Worm (Caenorhabditis elegans) whole organism, late embryonic: ENCODE results near the gene K05F1.1.
A peak's percentile ranks its signal among the peaks of the same experiment; 100 is the strongest.

Experiments
- C38D4.7 ChIP-seq: fragments of 200-800 bp; sonication (Bioruptor generic); optimal IDR thresholded peaks from 2 replicates; lab custom pipeline; 2018; ENCODE audit warnings: mild to moderate bottlenecking, missing genetic modification characterization, moderate library complexity, missing compliant biosample characterization
- F13H6.1 ChIP-seq: sonication (generic microtip); optimal IDR thresholded peaks from 2 replicates; lab custom pipeline; 2016; ENCODE audit warnings: missing genetic modification characterization, missing compliant biosample characterization
- K02D7.2 ChIP-seq: sonication (generic microtip); optimal IDR thresholded peaks from 2 replicates; lab custom pipeline; 2017; ENCODE audit warnings: mild to moderate bottlenecking, missing genetic modification characterization, missing compliant biosample characterization
- K09A11.1 ChIP-seq: sonication (generic microtip); optimal IDR thresholded peaks from 2 replicates; lab custom pipeline; 2017; ENCODE audit warnings: antibody characterized with exemption, mild to moderate bottlenecking, missing genetic modification characterization, missing compliant biosample characterization; ENCODE audit not compliant: insufficient read depth
- Y22D7AL.16 ChIP-seq: sonication (generic microtip); optimal IDR thresholded peaks from 2 replicates; lab custom pipeline; 2016; ENCODE audit warnings: missing genetic modification characterization, missing compliant biosample characterization
- ahr-1 ChIP-seq: sonication (generic microtip); optimal IDR thresholded peaks from 2 replicates; lab custom pipeline; 2016; ENCODE audit warnings: missing genetic modification characterization, missing compliant biosample characterization
- ama-1 ChIP-seq: fragments of 150-350 bp; optimal IDR thresholded peaks from 2 replicates; lab custom pipeline; 2014
- ceh-14 ChIP-seq: sonication (generic microtip); optimal IDR thresholded peaks from 2 replicates; lab custom pipeline; 2016; ENCODE audit warnings: missing genotype, missing genetic modification characterization, missing compliant biosample characterization
- ceh-18 ChIP-seq: sonication (generic microtip); optimal IDR thresholded peaks from 2 replicates; lab custom pipeline; 2016; ENCODE audit warnings: missing genetic modification characterization, missing compliant biosample characterization
- ceh-31 ChIP-seq: sonication (generic microtip); optimal IDR thresholded peaks from 2 replicates; lab custom pipeline; 2016; ENCODE audit warnings: missing genetic modification characterization, missing compliant biosample characterization
- ceh-34 ChIP-seq: sonication (generic microtip); optimal IDR thresholded peaks from 2 replicates; lab custom pipeline; 2016; ENCODE audit warnings: mild to moderate bottlenecking, missing genetic modification characterization, missing compliant biosample characterization
- ceh-45 ChIP-seq: fragments of 200-800 bp; sonication (Bioruptor generic); IDR thresholded peaks from 2 replicates; pipeline ENCODE4 v1.3.6; 2022; ENCODE audit warnings: missing genetic modification reagents, missing genetic modification characterization, missing compliant biosample characterization
- ceh-48 ChIP-seq: sonication (generic microtip); optimal IDR thresholded peaks from 2 replicates; lab custom pipeline; 2016; ENCODE audit warnings: missing genetic modification characterization, inconsistent platforms, missing compliant biosample characterization
- ceh-6 ChIP-seq: fragments of 200-800 bp; sonication (Bioruptor generic); optimal IDR thresholded peaks from 2 replicates; lab custom pipeline; 2018; ENCODE audit warnings: mild to moderate bottlenecking, missing genetic modification characterization, missing compliant biosample characterization
- ceh-9 ChIP-seq: sonication (generic microtip); optimal IDR thresholded peaks from 2 replicates; lab custom pipeline; 2016; ENCODE audit warnings: mild to moderate bottlenecking, missing genetic modification characterization, inconsistent platforms, missing compliant biosample characterization
- che-1 ChIP-seq: sonication (generic microtip); optimal IDR thresholded peaks from 2 replicates; lab custom pipeline; 2016; ENCODE audit warnings: mild to moderate bottlenecking, missing genetic modification characterization, missing compliant biosample characterization
- dmd-4 ChIP-seq: sonication (generic microtip); optimal IDR thresholded peaks from 2 replicates; lab custom pipeline; 2016; ENCODE audit warnings: borderline replicate concordance, missing genetic modification characterization, missing compliant biosample characterization
- dve-1 ChIP-seq: sonication (generic microtip); optimal IDR thresholded peaks from 2 replicates; lab custom pipeline; 2017; ENCODE audit warnings: antibody characterized with exemption, mild to moderate bottlenecking, missing genetic modification characterization, missing compliant biosample characterization
- elt-2 ChIP-seq: sonication (generic microtip); optimal IDR thresholded peaks from 2 replicates; lab custom pipeline; 2016; ENCODE audit warnings: missing genetic modification reagents, missing genetic modification characterization, missing compliant biosample characterization
- elt-4 ChIP-seq: sonication (generic microtip); optimal IDR thresholded peaks from 2 replicates; lab custom pipeline; 2016; ENCODE audit warnings: missing genetic modification characterization, missing compliant biosample characterization
- ets-4 ChIP-seq: sonication (generic microtip); optimal IDR thresholded peaks from 2 replicates; lab custom pipeline; 2016; ENCODE audit warnings: missing genetic modification characterization, missing compliant biosample characterization
- eyg-1 ChIP-seq: sonication (generic microtip); optimal IDR thresholded peaks from 2 replicates; lab custom pipeline; 2016; ENCODE audit warnings: missing genotype, missing genetic modification characterization, missing compliant biosample characterization
- fkh-10 ChIP-seq: fragments of 150-350 bp; optimal IDR thresholded peaks from 2 replicates; lab custom pipeline; 2014; ENCODE audit warnings: missing biosample characterization, missing genetic modification reagents, missing genetic modification characterization
- fkh-6 ChIP-seq: sonication (generic microtip); optimal IDR thresholded peaks from 2 replicates; lab custom pipeline; 2016; ENCODE audit warnings: missing genetic modification characterization, missing compliant biosample characterization
- gmeb-2 ChIP-seq: sonication (generic microtip); optimal IDR thresholded peaks from 2 replicates; lab custom pipeline; 2016; ENCODE audit warnings: missing genetic modification characterization, inconsistent platforms, missing compliant biosample characterization
- hlh-13 ChIP-seq: fragments of 200-800 bp; sonication (Bioruptor generic); optimal IDR thresholded peaks from 2 replicates; lab custom pipeline; 2018; ENCODE audit warnings: mild to moderate bottlenecking, missing genetic modification characterization, missing compliant biosample characterization
- hlh-15 ChIP-seq: sonication (generic microtip); optimal IDR thresholded peaks from 2 replicates; lab custom pipeline; 2016; ENCODE audit warnings: missing genetic modification characterization, missing compliant biosample characterization
- hlh-30 ChIP-seq: sonication (generic microtip); optimal IDR thresholded peaks from 2 replicates; lab custom pipeline; 2017; ENCODE audit warnings: antibody characterized with exemption, missing genetic modification characterization, missing compliant biosample characterization; ENCODE audit not compliant: insufficient read depth
- hlh-6 ChIP-seq: sonication (generic microtip); optimal IDR thresholded peaks from 2 replicates; lab custom pipeline; 2016; ENCODE audit warnings: missing genotype, missing genetic modification characterization, missing compliant biosample characterization
- hlh-8 ChIP-seq: sonication (generic microtip); optimal IDR thresholded peaks from 2 replicates; lab custom pipeline; 2016; ENCODE audit warnings: missing genotype, missing genetic modification characterization, missing compliant biosample characterization
- lim-6 ChIP-seq: sonication (generic microtip); optimal IDR thresholded peaks from 2 replicates; lab custom pipeline; 2016; ENCODE audit warnings: missing genetic modification characterization, missing compliant biosample characterization
- lin-11 ChIP-seq: fragments of 200-800 bp; sonication (Bioruptor generic); optimal IDR thresholded peaks from 2 replicates; lab custom pipeline; 2018; ENCODE audit warnings: mild to moderate bottlenecking, missing genetic modification characterization, missing compliant biosample characterization
- madf-2 ChIP-seq: sonication (generic microtip); optimal IDR thresholded peaks from 2 replicates; lab custom pipeline; 2017; ENCODE audit warnings: missing genetic modification characterization, missing compliant biosample characterization
- mec-3 ChIP-seq: sonication (generic microtip); optimal IDR thresholded peaks from 2 replicates; lab custom pipeline; 2016; ENCODE audit warnings: borderline replicate concordance, missing genetic modification characterization, missing compliant biosample characterization
- nfya-1 ChIP-seq: sonication (generic microtip); optimal IDR thresholded peaks from 2 replicates; lab custom pipeline; 2017; ENCODE audit warnings: missing genetic modification characterization, mild to moderate bottlenecking, missing compliant biosample characterization, antibody characterized with exemption, moderate library complexity
- nhr-11 ChIP-seq: fragments of 150-350 bp; optimal IDR thresholded peaks from 2 replicates; lab custom pipeline; 2014; ENCODE audit warnings: missing biosample characterization, missing genetic modification characterization
- npax-4 ChIP-seq: sonication (generic microtip); optimal IDR thresholded peaks from 2 replicates; lab custom pipeline; 2016; ENCODE audit warnings: missing genetic modification characterization, missing compliant biosample characterization
- odd-2 ChIP-seq: sonication (generic microtip); optimal IDR thresholded peaks from 2 replicates; lab custom pipeline; 2017; ENCODE audit warnings: antibody characterized with exemption, mild to moderate bottlenecking, missing genetic modification characterization, missing compliant biosample characterization
- pag-3 ChIP-seq: sonication (generic microtip); optimal IDR thresholded peaks from 2 replicates; lab custom pipeline; 2016; ENCODE audit warnings: missing compliant biosample characterization, missing genetic modification characterization, borderline replicate concordance
- pat-9 ChIP-seq: fragments of 200-800 bp; sonication (Bioruptor generic); optimal IDR thresholded peaks from 2 replicates; lab custom pipeline; 2018; ENCODE audit warnings: mild to moderate bottlenecking, missing genetic modification characterization, moderate library complexity, missing compliant biosample characterization
- pax-1 ChIP-seq: fragments of 150-350 bp; optimal IDR thresholded peaks from 2 replicates; lab custom pipeline; 2014; ENCODE audit warnings: missing biosample characterization, missing genetic modification characterization
- pha-2 ChIP-seq: sonication (generic microtip); optimal IDR thresholded peaks from 2 replicates; lab custom pipeline; 2017; ENCODE audit warnings: mild to moderate bottlenecking, missing genetic modification characterization, missing compliant biosample characterization
- pha-4 ChIP-seq: fragments of 150-350 bp; optimal IDR thresholded peaks from 2 replicates; lab custom pipeline; 2018; ENCODE audit warnings: missing biosample characterization, missing genetic modification reagents, missing genetic modification characterization
- pqm-1 ChIP-seq: sonication (generic microtip); optimal IDR thresholded peaks from 2 replicates; lab custom pipeline; 2016; ENCODE audit warnings: missing genetic modification characterization, missing compliant biosample characterization
- pros-1 ChIP-seq: fragments of 150-350 bp; optimal IDR thresholded peaks from 2 replicates; lab custom pipeline; 2014; ENCODE audit warnings: missing biosample characterization, missing genetic modification reagents, missing genetic modification characterization
- ref-2 ChIP-seq: sonication (generic microtip); optimal IDR thresholded peaks from 2 replicates; lab custom pipeline; 2016; ENCODE audit warnings: missing genetic modification characterization, missing compliant biosample characterization
- sdc-2 ChIP-seq: sonication (generic microtip); optimal IDR thresholded peaks from 2 replicates; lab custom pipeline; 2016; ENCODE audit warnings: missing genotype, missing genetic modification characterization, missing compliant biosample characterization
- sox-4 ChIP-seq: sonication (generic microtip); optimal IDR thresholded peaks from 2 replicates; lab custom pipeline; 2017; ENCODE audit warnings: mild to moderate bottlenecking, missing genetic modification characterization, inconsistent platforms, missing compliant biosample characterization
- tbx-2 ChIP-seq: sonication (generic microtip); optimal IDR thresholded peaks from 2 replicates; lab custom pipeline; 2016; ENCODE audit warnings: missing genetic modification characterization, missing compliant biosample characterization
- ttx-3 ChIP-seq: sonication (generic microtip); optimal IDR thresholded peaks from 2 replicates; lab custom pipeline; 2016; ENCODE audit warnings: missing genetic modification reagents, missing genetic modification characterization, missing compliant biosample characterization
- unc-86 ChIP-seq: sonication (generic microtip); optimal IDR thresholded peaks from 2 replicates; lab custom pipeline; 2016; ENCODE audit warnings: missing genetic modification characterization, missing compliant biosample characterization
- zip-5 ChIP-seq: sonication (generic microtip); optimal IDR thresholded peaks from 2 replicates; lab custom pipeline; 2016; ENCODE audit warnings: missing genetic modification characterization, missing compliant biosample characterization
- ztf-16 ChIP-seq: sonication (generic microtip); optimal IDR thresholded peaks from 2 replicates; lab custom pipeline; 2017; ENCODE audit warnings: missing genetic modification characterization, missing compliant biosample characterization

The K05F1.1 gene

DNA sequence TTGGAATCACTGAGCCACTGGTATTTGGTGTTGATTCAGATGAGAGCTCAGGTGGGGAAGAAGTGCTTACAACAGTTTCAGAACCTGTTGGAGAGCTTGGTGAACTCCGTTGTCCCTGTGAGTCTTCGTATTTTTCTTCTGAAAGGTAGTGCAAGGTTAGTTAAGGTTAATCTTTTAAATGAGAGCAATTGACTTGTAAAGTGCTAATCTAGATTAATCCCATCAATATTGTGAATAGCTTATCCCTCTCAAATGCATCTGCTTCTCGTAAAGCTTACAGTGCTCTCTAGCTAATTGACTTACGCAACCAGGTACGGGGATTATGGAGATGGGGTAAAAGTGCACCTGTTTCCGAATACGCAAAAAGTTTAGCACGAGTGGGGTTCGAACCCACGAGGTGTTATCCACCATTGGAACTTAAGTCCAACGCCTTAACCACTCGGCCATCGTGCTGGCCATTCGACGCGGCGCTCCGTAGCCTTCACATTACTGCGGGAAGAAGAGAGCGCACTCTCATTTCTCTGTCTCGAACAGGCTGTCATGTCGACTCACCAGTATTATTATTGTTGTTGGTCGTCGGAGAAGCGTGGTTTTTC, 28.5 kb upstream of the K05F1.1 start:
- TF ChIP-seq ref-2 (tag; lab: Kevin White, UChicago) (peak; percentile 59), fkh-10 (GFP tag; lab: Kevin White, UChicago) (no peak), pros-1 (tag; lab: Kevin White, UChicago) (no peak), sdc-2 (tag; lab: Kevin White, UChicago) (peak; percentile 48), ceh-34 (tag; lab: Kevin White, UChicago) (peak; percentile 31), nhr-11 (tag; lab: Kevin White, UChicago) (no peak), che-1 (tag; lab: Kevin White, UChicago) (peak; percentile 70), ceh-31 (tag; lab: Kevin White, UChicago) (peak; percentile 52), ceh-18 (tag; lab: Kevin White, UChicago) (peak; percentile 37), pha-4 (no peak), fkh-6 (peak; percentile 59), K09A11.1 (tag; lab: Kevin White, UChicago) (no peak), ttx-3 (tag; lab: Kevin White, UChicago) (peak; percentile 36), pat-9 (tag; lab: Kevin White, UChicago) (peak; percentile 53), unc-86 (tag; lab: Kevin White, UChicago) (no peak), dmd-4 (tag; lab: Kevin White, UChicago) (no peak), ceh-14 (tag; lab: Kevin White, UChicago) (peak; percentile 26), sox-4 (tag; lab: Kevin White, UChicago) (peak; percentile 56), K02D7.2 (no peak), C38D4.7 (GFP tag; lab: Kevin White, UChicago) (peak; percentile 60), hlh-30 (peak; percentile 39), odd-2 (no peak), ama-1 (no peak), pha-2 (tag; lab: Kevin White, UChicago) (no peak), Y22D7AL.16 (tag; lab: Kevin White, UChicago) (peak; percentile 18), ceh-45 (GFP tag; lab: Robert Waterston, UW) (0 out of 2 replicates have a peak, but pooled peaks have one; percentile 20), pax-1 (no peak), elt-2 (tag; lab: Kevin White, UChicago) (peak; percentile 87), pqm-1 (peak; percentile 9), lin-11 (tag; lab: Kevin White, UChicago) (peak; percentile 12), eyg-1 (peak; percentile 43), hlh-6 (tag; lab: Kevin White, UChicago) (peak; percentile 48), ets-4 (tag; lab: Kevin White, UChicago) (no peak), pag-3 (tag; lab: Kevin White, UChicago) (no peak), ceh-48 (tag; lab: Kevin White, UChicago) (peak; percentile 33), npax-4 (tag; lab: Kevin White, UChicago) (no peak), tbx-2 (tag; lab: Kevin White, UChicago) (peak; percentile 48), zip-5 (tag; lab: Kevin White, UChicago) (peak; percentile 30), elt-4 (tag; lab: Kevin White, UChicago) (no peak), hlh-15 (tag; lab: Kevin White, UChicago) (no peak), hlh-13 (GFP tag; lab: Kevin White, UChicago) (peak; percentile 59), nfya-1 (tag; lab: Kevin White, UChicago) (peak; percentile 23), ceh-6 (GFP tag; lab: Kevin White, UChicago) (peak; percentile 68), ceh-9 (tag; lab: Kevin White, UChicago) (no peak), hlh-8 (tag; lab: Kevin White, UChicago) (no peak), madf-2 (peak; percentile 47), gmeb-2 (tag; lab: Kevin White, UChicago) (no peak), F13H6.1 (tag; lab: Kevin White, UChicago) (no peak), ztf-16 (tag; lab: Kevin White, UChicago) (peak; percentile 28), lim-6 (no peak), dve-1 (tag; lab: Kevin White, UChicago) (peak; percentile 66), mec-3 (no peak), ahr-1 (tag; lab: Kevin White, UChicago) (no peak)
